ENCODE assay signal across 7 worm cellular contexts in the genomic region with DNA sequence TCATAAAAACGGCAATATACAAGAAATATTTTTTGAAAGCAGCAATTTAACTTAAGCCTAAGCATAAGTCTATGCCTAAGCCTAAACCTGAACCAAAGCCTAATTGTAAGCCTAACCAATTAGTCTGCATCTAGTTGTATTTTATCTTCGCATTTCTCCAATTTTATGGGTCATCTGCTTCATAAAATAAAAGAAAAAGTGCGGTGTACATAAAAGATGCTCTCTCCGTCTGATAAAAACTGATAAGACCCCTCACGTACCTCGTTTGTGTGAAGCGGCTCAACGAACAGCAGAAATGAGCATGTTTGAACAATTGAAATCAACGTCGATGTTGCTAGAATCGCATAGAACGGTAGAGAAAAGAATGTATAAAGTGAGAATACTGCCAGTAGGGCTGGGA.
TF ChIP-seq lines count a peak whose summit lies in the region.

No protein-coding gene starts in this region.

TF ChIP-seq in whole organism, L1 larva, 84 proteins besides CTCF, POLR2A, EP300 and RAD21:
- TF ChIP-seq elt-2 (tag; optimal IDR thresholded peaks at IDR 0.05; lab: Kevin White, UChicago): peak; percentile 19
- TF ChIP-seq lin-35 (GFP tag; optimal IDR thresholded peaks at IDR 0.05; lab: Kevin White, UChicago): peak in 1 of 2 experiments; percentile 6
- TF ChIP-seq snpc-4 (tag; optimal IDR thresholded peaks at IDR 0.05; lab: Kevin White, UChicago): no peak

TF ChIP-seq in whole organism, L2 larva, 48 proteins besides CTCF, POLR2A, EP300 and RAD21:
- no peak for TF ChIP-seq ZK546.5 (tag; optimal IDR thresholded peaks at IDR 0.05; lab: Kevin White, UChicago)
- TF ChIP-seq fos-1 (tag; optimal IDR thresholded peaks at IDR 0.05; lab: Kevin White, UChicago): peak; percentile 25

TF ChIP-seq in whole organism, L3 larva, 47 proteins besides CTCF, POLR2A, EP300 and RAD21:
- peak; percentile 53 for TF ChIP-seq pqm-1 (tag; optimal IDR thresholded peaks at IDR 0.05; lab: Kevin White, UChicago)
- TF ChIP-seq elt-2 (tag; optimal IDR thresholded peaks at IDR 0.05; lab: Kevin White, UChicago): peak; percentile 64
- no peak for TF ChIP-seq ama-1 (optimal IDR thresholded peaks at IDR 0.05; lab: Kevin White, UChicago)
- TF ChIP-seq nhr-43 (tag; optimal IDR thresholded peaks at IDR 0.05; lab: Kevin White, UChicago; ENCODE audit: poor library complexity, severe bottlenecking): no peak
- TF ChIP-seq pha-4 (tag; optimal IDR thresholded peaks at IDR 0.05; lab: Kevin White, UChicago): peak; percentile 14

TF ChIP-seq in whole organism, L4 larva, 104 proteins besides CTCF, POLR2A, EP300 and RAD21:
- TF ChIP-seq ama-1 (optimal IDR thresholded peaks at IDR 0.05; lab: Kevin White, UChicago): no peak
- TF ChIP-seq spr-1 (tag; optimal IDR thresholded peaks at IDR 0.05; lab: Kevin White, UChicago): no peak
- TF ChIP-seq jun-1 (tag; optimal IDR thresholded peaks at IDR 0.05; lab: Kevin White, UChicago): no peak
- TF ChIP-seq daf-16 (GFP tag; optimal IDR thresholded peaks at IDR 0.05; lab: Kevin White, UChicago): no peak
- TF ChIP-seq daf-16 (tag; optimal IDR thresholded peaks at IDR 0.05; lab: Kevin White, UChicago): peak; percentile 21
- TF ChIP-seq nhr-111 (GFP tag; optimal IDR thresholded peaks at IDR 0.05; lab: Kevin White, UChicago): no peak
- peak; percentile 34 for TF ChIP-seq nhr-28 (tag; optimal IDR thresholded peaks at IDR 0.05; lab: Kevin White, UChicago)
- peak; percentile 81 for TF ChIP-seq pqm-1 (tag; optimal IDR thresholded peaks at IDR 0.05; lab: Kevin White, UChicago)
- TF ChIP-seq hlh-11 (tag; optimal IDR thresholded peaks at IDR 0.05; lab: Kevin White, UChicago): peak; percentile 45
- peak; percentile 57 for TF ChIP-seq dve-1 (tag; optimal IDR thresholded peaks at IDR 0.05; lab: Kevin White, UChicago; ENCODE audit: insufficient read depth)
- 0 out of 2 replicates have a peak, but pooled peaks have one; percentile 9 for TF ChIP-seq dmd-6 (GFP tag; IDR thresholded peaks at IDR 0.05; lab: Robert Waterston, UW)
- no peak for TF ChIP-seq ztf-7 (tag; optimal IDR thresholded peaks at IDR 0.05; lab: Kevin White, UChicago)
- TF ChIP-seq php-3 (GFP tag; IDR thresholded peaks at IDR 0.05; lab: Robert Waterston, UW): peak; percentile 66; the same call in 1 of the 2 replicates

TF ChIP-seq in whole organism, late embryonic, 69 proteins besides CTCF, POLR2A, EP300 and RAD21:
- TF ChIP-seq elt-2 (tag; optimal IDR thresholded peaks at IDR 0.05; lab: Kevin White, UChicago): peak; percentile 41
- TF ChIP-seq hlh-15 (tag; optimal IDR thresholded peaks at IDR 0.05; lab: Kevin White, UChicago): no peak

TF ChIP-seq in whole organism, midembryonic, 9 proteins besides CTCF, POLR2A, EP300 and RAD21:
- TF ChIP-seq cog-1 (tag; optimal IDR thresholded peaks at IDR 0.05; lab: Kevin White, UChicago) (no peak), klf-2 (GFP tag; conservative IDR thresholded peaks at IDR 0.05; lab: Robert Waterston, UW) (no peak), ztf-29 (GFP tag; IDR thresholded peaks at IDR 0.05; lab: Robert Waterston, UW) (peak; percentile 32; the same call in 1 of the 2 replicates), T22C8.4 (GFP tag; IDR thresholded peaks at IDR 0.05; lab: Robert Waterston, UW) (no peak)

TF ChIP-seq in whole organism, young adult, 124 proteins besides CTCF, POLR2A, EP300 and RAD21:
- peak; percentile 44 for TF ChIP-seq nhr-80 (tag; optimal IDR thresholded peaks at IDR 0.05; lab: Kevin White, UChicago)
- TF ChIP-seq F37B4.10 (GFP tag; IDR thresholded peaks at IDR 0.05; lab: Robert Waterston, UW): no peak
TF ChIP-seq in whole organism, young adult: peak in this region for 1.
